Fruit fly (Drosophila melanogaster): ENCODE measurements around the gene fng.

dm6 chr3L:20944180-20944579 is 5.1 kb downstream of the fng start:
- TF ChIP-seq Dip3 (GFP tag; optimal IDR thresholded peaks at IDR 0.05) (no peak), gcm2 (GFP tag; optimal IDR thresholded peaks at IDR 0.05) (no peak), CG7556 (GFP tag; optimal IDR thresholded peaks at IDR 0.05) (no peak), da (GFP tag; optimal IDR thresholded peaks at IDR 0.05) (no peak), ranshi (GFP tag; IDR thresholded peaks at IDR 0.05) (no peak), CG9797 (GFP tag; optimal IDR thresholded peaks at IDR 0.05) (no peak), CG4424 (GFP tag; optimal IDR thresholded peaks at IDR 0.05) (no peak), rib (GFP tag; IDR thresholded peaks at IDR 0.05) (no peak), knrl (GFP tag; IDR thresholded peaks at IDR 0.05; ENCODE audit: partially characterized antibody) (no peak), CG2678 (tag; optimal IDR thresholded peaks at IDR 0.05) (peak; percentile 43), psq (GFP tag; optimal IDR thresholded peaks at IDR 0.05) (no peak), Doc2 (GFP tag; IDR thresholded peaks at IDR 0.05) (no peak), CG12659 (GFP tag; optimal IDR thresholded peaks at IDR 0.05) (no peak), CG10267 (tag; optimal IDR thresholded peaks at IDR 0.05) (no peak)

All from whole organism, embryonic.